Worm (Caenorhabditis elegans) whole organism, mixed stage, embryonic: ENCODE measurements around the gene mec-18.

Experiments used
- M03D4.4 ChIP-seq: sonication (generic microtip); optimal IDR thresholded peaks from 2 replicates; lab custom pipeline; 2017; ENCODE audit warnings: mild to moderate bottlenecking, missing genetic modification characterization, missing compliant biosample characterization
- bed-3 ChIP-seq: fragments of 200-800 bp; sonication (Bioruptor generic); optimal IDR thresholded peaks from 3 replicates; lab custom pipeline; 2018; ENCODE audit warnings: mild to moderate bottlenecking, missing genetic modification characterization, moderate library complexity, missing compliant biosample characterization
- blmp-1 ChIP-seq: fragments of 150-350 bp; optimal IDR thresholded peaks from 2 replicates; lab custom pipeline; 2014; ENCODE audit warnings: missing biosample characterization, missing genetic modification characterization
- ceh-39 ChIP-seq: fragments of 150-350 bp; optimal IDR thresholded peaks from 2 replicates; lab custom pipeline; 2014; ENCODE audit warnings: missing biosample characterization, missing genetic modification characterization
- ceh-43 ChIP-seq: fragments of 200-800 bp; sonication (Bioruptor generic); optimal IDR thresholded peaks from 2 replicates; lab custom pipeline; 2018; ENCODE audit warnings: mild to moderate bottlenecking, missing genetic modification characterization, moderate library complexity, missing compliant biosample characterization
- ces-1 ChIP-seq: fragments of 150-350 bp; optimal IDR thresholded peaks from 2 replicates; lab custom pipeline; 2014; ENCODE audit warnings: missing biosample characterization, missing genetic modification reagents, missing genetic modification characterization
- cnd-1 ChIP-seq: fragments of 200-800 bp; sonication (Bioruptor generic); optimal IDR thresholded peaks from 2 replicates; lab custom pipeline; 2018; ENCODE audit warnings: mild to moderate bottlenecking, missing genetic modification characterization, missing compliant biosample characterization
- drap-1 ChIP-seq: fragments of 200-800 bp; sonication (Bioruptor generic); optimal IDR thresholded peaks from 3 replicates; lab custom pipeline; 2018; ENCODE audit warnings: mild to moderate bottlenecking, missing genetic modification characterization, missing compliant biosample characterization
- elt-1 ChIP-seq: sonication (generic microtip); optimal IDR thresholded peaks from 2 replicates; lab custom pipeline; 2017; ENCODE audit warnings: missing genetic modification characterization, mild to moderate bottlenecking, missing compliant biosample characterization, antibody characterized with exemption, moderate library complexity, borderline replicate concordance; ENCODE audit not compliant: insufficient read depth
- elt-3 ChIP-seq: fragments of 150-350 bp; optimal IDR thresholded peaks from 2 replicates; lab custom pipeline; 2014; ENCODE audit warnings: missing biosample characterization, missing genetic modification characterization
- flh-1 ChIP-seq: fragments of 200-800 bp; sonication (Bioruptor generic); optimal IDR thresholded peaks from 2 replicates; lab custom pipeline; 2018; ENCODE audit warnings: mild to moderate bottlenecking, missing genetic modification characterization, moderate library complexity, missing compliant biosample characterization
- hlh-1 ChIP-seq: fragments of 150-350 bp; optimal IDR thresholded peaks from 2 replicates; lab custom pipeline; 2014; ENCODE audit warnings: missing biosample characterization, missing genetic modification reagents, missing genetic modification characterization
- lin-13 ChIP-seq: fragments of 150-350 bp; optimal IDR thresholded peaks from 2 replicates; lab custom pipeline; 2014; ENCODE audit warnings: missing biosample characterization, missing genetic modification characterization
- lin-32 ChIP-seq: fragments of 200-800 bp; sonication (Bioruptor generic); optimal IDR thresholded peaks from 2 replicates; lab custom pipeline; 2018; ENCODE audit warnings: mild to moderate bottlenecking, missing genetic modification characterization, missing compliant biosample characterization
- lsy-2 ChIP-seq: fragments of 150-350 bp; optimal IDR thresholded peaks from 2 replicates; lab custom pipeline; 2014; ENCODE audit warnings: missing biosample characterization, missing genetic modification characterization
- mep-1 ChIP-seq: fragments of 150-350 bp; optimal IDR thresholded peaks from 2 replicates; lab custom pipeline; 2017; ENCODE audit warnings: missing biosample characterization, missing genetic modification reagents, missing genetic modification characterization, inconsistent platforms
- mls-2 ChIP-seq: sonication (generic microtip); optimal IDR thresholded peaks from 2 replicates; lab custom pipeline; 2016; ENCODE audit warnings: mild to moderate bottlenecking, missing genetic modification characterization, moderate library complexity, missing compliant biosample characterization
- nhr-12 ChIP-seq: fragments of 150-350 bp; optimal IDR thresholded peaks from 2 replicates; lab custom pipeline; 2014; ENCODE audit warnings: missing biosample characterization, missing genetic modification characterization
- nhr-237 ChIP-seq: fragments of 150-350 bp; optimal IDR thresholded peaks from 2 replicates; lab custom pipeline; 2014; ENCODE audit warnings: missing biosample characterization, missing genetic modification characterization
- nhr-28 ChIP-seq: fragments of 150-350 bp; optimal IDR thresholded peaks from 2 replicates; lab custom pipeline; 2014; ENCODE audit warnings: missing biosample characterization, missing genetic modification characterization
- nhr-76 ChIP-seq: sonication (generic microtip); optimal IDR thresholded peaks from 2 replicates; lab custom pipeline; 2017; ENCODE audit warnings: missing biosample characterization, missing genetic modification characterization
- pha-4 ChIP-seq: fragments of 150-350 bp; optimal IDR thresholded peaks from 2 replicates; lab custom pipeline; 2018; ENCODE audit warnings: missing biosample characterization, missing genetic modification reagents, missing genetic modification characterization
- sem-2 ChIP-seq: fragments of 200-800 bp; sonication (Bioruptor generic); optimal IDR thresholded peaks from 2 replicates; lab custom pipeline; 2018; ENCODE audit warnings: mild to moderate bottlenecking, missing genetic modification characterization, missing compliant biosample characterization
- snpc-4 ChIP-seq: fragments of 150-350 bp; optimal IDR thresholded peaks from 2 replicates; lab custom pipeline; 2014; ENCODE audit warnings: missing biosample characterization, missing genetic modification characterization
- sptf-1 ChIP-seq: sonication (generic microtip); optimal IDR thresholded peaks from 2 replicates; lab custom pipeline; 2017; ENCODE audit warnings: mild to moderate bottlenecking, missing genetic modification characterization, moderate library complexity, missing compliant biosample characterization
- unc-120 ChIP-seq: sonication (generic microtip); optimal IDR thresholded peaks from 2 replicates; lab custom pipeline; 2017; ENCODE audit warnings: missing genetic modification characterization, missing compliant biosample characterization; ENCODE audit not compliant: poor library complexity, severe bottlenecking
- unc-62 ChIP-seq: fragments of 150-350 bp; optimal IDR thresholded peaks from 2 replicates; lab custom pipeline; 2014; ENCODE audit warnings: missing biosample characterization, missing genetic modification reagents, missing genetic modification characterization
- zip-8 ChIP-seq: fragments of 150-350 bp; optimal IDR thresholded peaks from 2 replicates; lab custom pipeline; 2014; ENCODE audit warnings: missing biosample characterization, missing genetic modification characterization
- ztf-11 ChIP-seq: fragments of 150-350 bp; optimal IDR thresholded peaks from 2 replicates; lab custom pipeline; 2014; ENCODE audit warnings: missing biosample characterization, missing genetic modification characterization

mec-18 gene

DNA sequence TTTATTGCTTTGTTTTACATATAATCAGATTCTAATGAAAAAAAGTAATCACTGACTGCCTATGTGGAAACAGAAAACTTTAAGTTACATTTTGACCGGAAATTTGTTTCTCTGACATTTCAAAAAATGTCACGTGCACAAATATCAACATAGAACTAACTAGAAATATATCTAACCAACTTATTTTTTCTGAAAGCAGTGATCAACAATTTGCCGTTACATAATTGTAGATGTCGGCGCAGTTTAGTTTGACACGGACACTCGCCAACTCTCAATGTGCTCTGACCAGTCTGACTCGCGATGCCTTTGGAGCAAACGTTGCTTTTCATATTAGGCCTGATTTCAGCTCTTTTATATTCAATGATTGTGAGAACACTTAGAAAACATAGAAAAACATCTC is 17.3 kb downstream of the mec-18 start, which contains the start of gene srv-6:
Gene srv-6 (plus strand): TSS at position 301 of the 400 bp plus-strand sequence.
- TF ChIP-seq flh-1 (GFP tag; lab: Kevin White, UChicago) (no peak), unc-62 (GFP tag; lab: Kevin White, UChicago) (no peak), sem-2 (GFP tag; lab: Kevin White, UChicago) (no peak), mls-2 (no peak), nhr-237 (no peak), M03D4.4 (no peak), pha-4 (tag; lab: Kevin White, UChicago) (no peak), nhr-28 (tag; lab: Kevin White, UChicago) (no peak), unc-120 (tag; lab: Kevin White, UChicago) (no peak), bed-3 (no peak), elt-1 (tag; lab: Kevin White, UChicago) (no peak), lin-32 (no peak), nhr-12 (tag; lab: Kevin White, UChicago) (no peak), lsy-2 (no peak), sptf-1 (tag; lab: Kevin White, UChicago) (no peak)

DNA sequence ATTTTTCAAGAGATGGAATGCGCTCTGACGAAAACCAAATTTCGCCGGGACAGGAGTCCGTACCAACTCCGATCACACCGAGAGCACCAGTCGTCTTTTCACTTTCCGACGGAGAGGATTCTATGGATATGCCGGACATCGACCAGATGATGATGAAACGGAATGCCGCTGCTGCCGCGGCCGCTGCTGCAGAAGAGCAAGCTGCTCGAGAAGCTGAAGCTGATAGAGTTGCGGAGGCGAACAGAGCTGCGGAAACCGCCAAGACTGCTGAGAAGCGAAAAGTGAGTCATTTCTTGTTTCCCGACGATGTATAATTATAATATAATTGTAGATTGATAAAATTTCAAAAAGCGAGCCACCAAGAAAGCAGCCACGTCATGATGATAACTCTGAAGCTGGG is 18.6 kb downstream of the mec-18 start:
- TF ChIP-seq nhr-12 (tag; lab: Kevin White, UChicago) = no peak
- no peak for TF ChIP-seq zip-8 (tag; lab: Kevin White, UChicago)
- TF ChIP-seq nhr-76 (tag; lab: Kevin White, UChicago) = no peak
- no peak for TF ChIP-seq cnd-1 (tag; lab: Kevin White, UChicago)
- no peak for TF ChIP-seq unc-120 (tag; lab: Kevin White, UChicago)
- no peak for TF ChIP-seq M03D4.4
- no peak for TF ChIP-seq snpc-4
- TF ChIP-seq drap-1 (GFP tag; lab: Kevin White, UChicago) = no peak
- no peak for TF ChIP-seq unc-62 (GFP tag; lab: Kevin White, UChicago)
- no peak for TF ChIP-seq elt-3 (tag; lab: Kevin White, UChicago)
- no peak for TF ChIP-seq hlh-1 (tag; lab: Kevin White, UChicago)
- no peak for TF ChIP-seq lsy-2
- no peak for TF ChIP-seq nhr-237
- TF ChIP-seq pha-4 (tag; lab: Kevin White, UChicago) = no peak
- TF ChIP-seq mls-2 = no peak
- TF ChIP-seq sem-2 (GFP tag; lab: Kevin White, UChicago) = no peak
- TF ChIP-seq ceh-43 (GFP tag; lab: Kevin White, UChicago) = no peak

DNA sequence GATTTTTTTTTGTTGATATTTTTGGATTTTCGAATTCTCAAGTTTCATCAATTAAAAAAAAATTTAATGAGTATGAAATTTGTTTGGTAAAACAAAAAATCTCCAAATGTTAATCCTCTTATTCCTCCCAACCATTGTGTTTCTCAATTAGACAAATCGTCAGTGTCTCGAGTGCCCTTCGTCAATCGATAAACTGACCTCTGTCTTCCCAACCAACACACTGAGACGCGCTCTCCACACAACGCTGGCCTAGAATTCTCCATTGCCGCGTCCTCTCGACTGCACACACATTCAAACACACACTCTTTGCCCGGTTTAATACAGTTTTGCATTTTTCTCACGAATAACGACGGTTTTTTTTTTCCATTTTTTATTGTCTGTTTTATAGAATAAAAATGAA is 19.2 kb downstream of the mec-18 start, which contains the start of gene taf-11.1:
Gene taf-11.1 (plus strand): TSS at position 389 of the 400 bp plus-strand sequence.
- no peak for TF ChIP-seq lsy-2
- peak; percentile 28 for TF ChIP-seq ces-1 (GFP tag; lab: Kevin White, UChicago)
- TF ChIP-seq nhr-237 = no peak
- TF ChIP-seq hlh-1 (tag; lab: Kevin White, UChicago) = peak; percentile 21
- no peak for TF ChIP-seq blmp-1
- TF ChIP-seq mep-1 (tag; lab: Kevin White, UChicago) = no peak
- TF ChIP-seq nhr-12 (tag; lab: Kevin White, UChicago) = no peak
- TF ChIP-seq lin-32 = no peak
- TF ChIP-seq ceh-39 (tag; lab: Kevin White, UChicago) = peak; percentile 29
- TF ChIP-seq cnd-1 (tag; lab: Kevin White, UChicago) = peak; percentile 40
- peak; percentile 7 for TF ChIP-seq lin-13 (tag; lab: Kevin White, UChicago)

DNA sequence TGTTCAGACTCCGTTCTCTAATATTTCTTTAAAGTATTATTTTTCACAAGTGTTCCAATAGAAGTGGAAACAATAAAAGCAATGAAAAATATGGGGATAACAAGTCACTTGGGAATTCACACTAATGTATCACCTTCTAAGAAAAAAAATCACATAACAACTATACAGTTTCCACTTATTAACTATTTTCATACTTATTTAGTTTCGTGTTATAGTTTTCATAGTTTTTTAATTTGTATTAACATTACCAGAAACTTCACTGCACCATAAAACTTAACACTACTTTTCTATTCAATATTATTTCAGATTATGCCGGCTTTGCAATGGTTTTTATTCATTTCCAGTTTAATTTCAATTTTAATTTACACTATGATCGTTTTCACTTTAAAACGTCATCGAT is 22.0 kb downstream of the mec-18 start, which contains the start of gene srv-5:
Gene srv-5 (plus strand): TSS at position 301 of the 400 bp plus-strand sequence.
- TF ChIP-seq unc-62 (GFP tag; lab: Kevin White, UChicago) (no peak), M03D4.4 (no peak), mls-2 (no peak), zip-8 (tag; lab: Kevin White, UChicago) (no peak), ztf-11 (no peak), hlh-1 (tag; lab: Kevin White, UChicago) (no peak), cnd-1 (tag; lab: Kevin White, UChicago) (no peak), unc-120 (tag; lab: Kevin White, UChicago) (no peak), sem-2 (GFP tag; lab: Kevin White, UChicago) (no peak)

DNA sequence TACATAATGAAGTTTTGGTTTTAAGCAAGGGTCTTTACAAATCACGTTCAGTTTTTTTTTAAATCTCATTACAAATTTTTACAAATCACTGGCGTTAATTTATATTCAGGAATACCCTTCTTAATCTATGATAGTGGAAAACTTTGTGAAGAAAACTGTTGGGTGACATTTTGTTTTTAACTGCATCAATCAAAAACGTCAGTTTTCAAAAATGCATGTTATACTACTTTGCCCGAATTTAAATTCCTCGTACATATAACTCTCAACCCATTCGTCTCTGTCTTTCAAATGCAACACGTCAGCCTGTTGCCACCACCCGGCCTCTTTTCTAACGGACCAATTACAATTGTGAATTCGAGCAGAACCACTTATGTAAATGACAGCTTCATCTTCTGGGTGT is 25.1 kb downstream of the mec-18 start, which contains the start of gene hlh-13:
Gene hlh-13 (plus strand): TSS at position 301 of the 400 bp plus-strand sequence.
- TF ChIP-seq pha-4 (tag; lab: Kevin White, UChicago) (no peak), snpc-4 (no peak), flh-1 (GFP tag; lab: Kevin White, UChicago) (no peak), lin-13 (tag; lab: Kevin White, UChicago) (no peak), sptf-1 (tag; lab: Kevin White, UChicago) (no peak), lin-32 (no peak)
- TF ChIP-seq, all 35 proteins: peak for 0
